Worm (Caenorhabditis elegans) whole organism, young adult: Measurements from ENCODE around the gene col-17.

ENCODE experiments used
- C06A6.2 ChIP-seq: fragments of 200-800 bp; sonication (Bioruptor generic); conservative IDR thresholded peaks from 2 replicates; pipeline ENCODE4 v1.3.6; 2022; ENCODE audit warnings: missing genetic modification characterization, missing compliant biosample characterization
- C17E4.6 ChIP-seq: fragments of 200-800 bp; sonication (Bioruptor generic); IDR thresholded peaks from 2 replicates; pipeline ENCODE4 v1.3.6; 2022; ENCODE audit warnings: missing genetic modification reagents, missing genetic modification characterization, missing compliant biosample characterization
- D2030.7 ChIP-seq: fragments of 200-800 bp; sonication (Bioruptor generic); IDR thresholded peaks from 2 replicates; pipeline ENCODE4 v1.3.6; 2022; ENCODE audit warnings: missing genetic modification reagents, missing genetic modification characterization, missing compliant biosample characterization
- T26A5.8 ChIP-seq: sonication (generic microtip); optimal IDR thresholded peaks from 2 replicates; lab custom pipeline; 2016; ENCODE audit warnings: missing genetic modification characterization, missing compliant biosample characterization
- atf-7 ChIP-seq: sonication (generic microtip); optimal IDR thresholded peaks from 2 replicates; lab custom pipeline; 2017; ENCODE audit warnings: mild to moderate bottlenecking, missing genetic modification characterization, missing compliant biosample characterization
- ceh-91 ChIP-seq: fragments of 200-800 bp; sonication (Bioruptor generic); IDR thresholded peaks from 2 replicates; pipeline ENCODE4 v1.3.6; 2022; ENCODE audit warnings: missing genetic modification reagents, missing genetic modification characterization, missing compliant biosample characterization
- efl-1 ChIP-seq: fragments of 150-350 bp; optimal IDR thresholded peaks from 2 replicates; lab custom pipeline; 2014; ENCODE audit warnings: missing biosample characterization, missing genetic modification reagents, missing genetic modification characterization
- nfya-1 ChIP-seq: sonication (generic microtip); optimal IDR thresholded peaks from 2 replicates; lab custom pipeline; 2017; ENCODE audit warnings: antibody characterized with exemption, missing compliant biosample characterization, missing genetic modification characterization, borderline replicate concordance; ENCODE audit not compliant: insufficient read depth
- nhr-179 ChIP-seq: sonication (generic microtip); optimal IDR thresholded peaks from 2 replicates; lab custom pipeline; 2016; ENCODE audit warnings: mild to moderate bottlenecking, missing genetic modification characterization, missing compliant biosample characterization
- sea-2 ChIP-seq: fragments of 200-800 bp; sonication (Bioruptor generic); IDR thresholded peaks from 2 replicates; pipeline ENCODE4 v1.3.6; 2022; ENCODE audit warnings: missing genetic modification characterization, missing compliant biosample characterization
- snpc-4 ChIP-seq, 5 experiments: fragments of 150-350 bp in 1 of 5; sonication (generic microtip) in 4 of 5; optimal IDR thresholded peaks; 2 replicates each; lab custom pipeline; 2014 to 2018; ENCODE audit warnings: missing genetic modification characterization in 5 of 5, missing biosample characterization in 3 of 5, antibody characterized with exemption in 2 of 5, mild to moderate bottlenecking in 2 of 5, missing compliant biosample characterization in 2 of 5, missing genotype in 2 of 5, moderate library complexity in 2 of 5, missing genetic modification reagents in 1 of 5
- unc-130 ChIP-seq: sonication (generic microtip); optimal IDR thresholded peaks from 2 replicates; lab custom pipeline; 2016; ENCODE audit warnings: missing genetic modification reagents, missing genetic modification characterization, missing compliant biosample characterization

DNA sequence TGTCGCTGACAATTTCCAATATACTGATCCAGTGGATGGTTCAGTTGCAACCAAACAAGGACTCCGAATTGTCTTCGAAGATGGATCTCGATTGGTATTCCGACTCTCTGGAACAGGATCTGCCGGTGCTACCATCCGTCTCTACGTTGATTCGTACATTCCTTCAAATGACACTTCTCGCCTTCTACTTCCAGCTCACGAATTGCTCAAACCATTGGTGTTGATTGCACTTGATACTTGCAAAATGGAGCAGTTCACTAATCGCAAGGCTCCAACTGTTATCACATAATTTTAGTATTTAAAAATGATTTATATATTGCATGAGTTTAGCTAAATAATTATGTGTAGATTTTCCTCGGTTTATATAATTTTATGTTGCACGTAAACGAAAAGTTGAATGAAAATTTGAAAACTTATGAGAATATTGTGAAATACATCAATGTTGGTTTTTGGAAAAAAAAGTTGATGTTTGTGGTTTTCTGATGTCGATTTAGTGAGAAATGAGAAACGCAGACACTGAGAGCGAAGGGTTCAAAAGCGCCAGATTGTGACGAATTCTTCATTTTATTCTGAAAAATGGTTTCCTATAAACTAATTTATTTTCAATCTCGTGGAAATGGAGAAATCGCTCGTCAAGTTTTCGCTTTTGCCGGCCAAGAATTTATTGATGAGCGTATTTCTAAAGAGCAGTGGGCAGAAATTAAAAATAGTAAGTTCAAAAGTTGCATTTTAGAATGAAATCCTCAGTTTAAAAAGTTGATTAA lies 23.8 kb upstream of the col-17 start, which contains the start of gene gst-9:
- no peak for TF ChIP-seq C17E4.6 (GFP tag; lab: Robert Waterston, UW)
- no peak for TF ChIP-seq ceh-91 (GFP tag; lab: Robert Waterston, UW)
- no peak for TF ChIP-seq snpc-4 (GFP tag; optimal IDR thresholded peaks at IDR 0.05; lab: Kevin White, UChicago)
- peak in 2 of 4 experiments; percentile 4 to 16 for TF ChIP-seq snpc-4 (tag; optimal IDR thresholded peaks at IDR 0.05; lab: Kevin White, UChicago)
- TF ChIP-seq T26A5.8 = no peak
- TF ChIP-seq D2030.7 (GFP tag; lab: Robert Waterston, UW) = no peak
- TF ChIP-seq sea-2 (GFP tag; lab: Robert Waterston, UW) = no peak
- no peak for TF ChIP-seq efl-1 (GFP tag; lab: Kevin White, UChicago)
- peak; percentile 64 for TF ChIP-seq atf-7
- TF ChIP-seq C06A6.2 (GFP tag; lab: Robert Waterston, UW) = no peak; the same call in 1 of the 2 replicates
- no peak for TF ChIP-seq nhr-179
- TF ChIP-seq unc-130 (GFP tag; lab: Kevin White, UChicago) = no peak
- TF ChIP-seq nfya-1 = no peak
